Fruit fly (Drosophila melanogaster) whole organism, embryonic: ENCODE data around the gene CG6048.

Source experiments
- B-H1 ChIP-seq: fragments of 200-800 bp; sonication (Bioruptor generic); IDR thresholded peaks from 3 replicates; pipeline ENCODE4 v1.3.6; 2022; ENCODE audit warnings: missing biosample characterization, missing genetic modification characterization
- CG10462 ChIP-seq: fragments of 200-800 bp; sonication (Bioruptor generic); optimal IDR thresholded peaks from 2 replicates; lab custom pipeline; 2016; ENCODE audit warnings: missing biosample characterization, missing genetic modification characterization
- CG15479 ChIP-seq: fragments of 200-800 bp; sonication (Bioruptor generic); optimal IDR thresholded peaks from 3 replicates; lab custom pipeline; 2019; ENCODE audit warnings: missing biosample characterization, mild to moderate bottlenecking, missing genetic modification characterization, moderate library complexity
- CG16813 ChIP-seq: fragments of 200-800 bp; sonication (Bioruptor generic); IDR thresholded peaks from 3 replicates; pipeline ENCODE4 v1.3.6; 2022; ENCODE audit warnings: missing biosample characterization, missing genetic modification characterization; ENCODE audit not compliant: partially characterized antibody
- CG2712 ChIP-seq: fragments of 200-800 bp; optimal IDR thresholded peaks from 3 replicates; lab custom pipeline; 2019; ENCODE audit warnings: missing biosample characterization, mild to moderate bottlenecking, missing genetic modification characterization, moderate library complexity
- CG30020 ChIP-seq: fragments of 200-800 bp; optimal IDR thresholded peaks from 2 replicates; lab custom pipeline; 2019; ENCODE audit warnings: missing biosample characterization, mild to moderate bottlenecking, missing genetic modification characterization, moderate library complexity
- CG3726 ChIP-seq: fragments of 200-800 bp; sonication (Bioruptor generic); IDR thresholded peaks from 3 replicates; pipeline ENCODE4, ENCODE4 v1.3.6; 2022; ENCODE audit warnings: missing biosample characterization, missing genetic modification characterization
- Nf-YB ChIP-seq: fragments of 200-800 bp; sonication (Bioruptor generic); optimal IDR thresholded peaks from 3 replicates; lab custom pipeline; 2019; ENCODE audit warnings: missing biosample characterization, mild to moderate bottlenecking, missing genetic modification characterization, moderate library complexity
- br ChIP-seq: fragments of >200 bp; optimal IDR thresholded peaks from 2 replicates; lab custom pipeline; 2017
- sisA ChIP-seq: fragments of 200-800 bp; sonication (Bioruptor generic); IDR thresholded peaks from 2 replicates; pipeline ENCODE4 v1.3.6; 2022; ENCODE audit warnings: missing biosample characterization, missing genetic modification characterization

dm6 chrX:5992767-5993325, 40.5 kb downstream of the CG6048 start:
- TF ChIP-seq CG2712 (tag; lab: Kevin White, UChicago): no peak
- no peak for TF ChIP-seq sisA
- no peak for TF ChIP-seq B-H1 (GFP tag; lab: Robert Waterston, UW)
- TF ChIP-seq br (lab: Kevin White, UChicago): no peak
- no peak for TF ChIP-seq Nf-YB (GFP tag; lab: Kevin White, UChicago)
- no peak for TF ChIP-seq CG10462 (GFP tag; lab: Kevin White, UChicago)
- TF ChIP-seq CG3726 (GFP tag; lab: Robert Waterston, UW): no peak
- no peak for TF ChIP-seq CG30020 (tag; lab: Kevin White, UChicago)
- no peak for TF ChIP-seq CG16813 (GFP tag; lab: Robert Waterston, UW)
- TF ChIP-seq CG15479 (GFP tag; lab: Kevin White, UChicago): no peak
